Worm (Caenorhabditis elegans) whole organism, L3 larva: ENCODE results near the gene F07E5.8.

Source experiments
- ama-1 ChIP-seq: fragments of 150-350 bp; optimal IDR thresholded peaks from 2 replicates; lab custom pipeline; 2018
- elt-1 ChIP-seq: fragments of 150-350 bp; optimal IDR thresholded peaks from 2 replicates; lab custom pipeline; 2014; ENCODE audit warnings: missing biosample characterization, missing genetic modification characterization
- eor-1 ChIP-seq, 2 experiments: fragments of 150-350 bp; optimal IDR thresholded peaks; 2 replicates each; lab custom pipeline; 2014 to 2018; ENCODE audit warnings: missing biosample characterization in 2 of 2, missing genetic modification characterization in 2 of 2
- fkh-10 ChIP-seq: sonication (generic microtip); optimal IDR thresholded peaks from 2 replicates; lab custom pipeline; 2017; ENCODE audit warnings: missing biosample characterization, missing genetic modification reagents, missing genetic modification characterization
- lin-15B ChIP-seq: fragments of 150-350 bp; optimal IDR thresholded peaks from 2 replicates; lab custom pipeline; 2014; ENCODE audit warnings: missing biosample characterization, missing genetic modification characterization
- nhr-11 ChIP-seq: fragments of 150-350 bp; optimal IDR thresholded peaks from 2 replicates; lab custom pipeline; 2014; ENCODE audit warnings: missing biosample characterization, missing genetic modification characterization
- nhr-25 ChIP-seq: sonication (generic microtip); optimal IDR thresholded peaks from 2 replicates; lab custom pipeline; 2017; ENCODE audit warnings: missing biosample characterization, missing genetic modification characterization
- nhr-28 ChIP-seq: fragments of 150-350 bp; optimal IDR thresholded peaks from 2 replicates; lab custom pipeline; 2014; ENCODE audit warnings: missing biosample characterization, missing genetic modification characterization
- nhr-76 ChIP-seq: fragments of 150-350 bp; sonication (generic microtip); optimal IDR thresholded peaks from 5 replicates; lab custom pipeline; 2014; ENCODE audit warnings: missing biosample characterization, missing genetic modification characterization
- nhr-77 ChIP-seq: fragments of 150-350 bp; optimal IDR thresholded peaks from 2 replicates; lab custom pipeline; 2014; ENCODE audit warnings: missing biosample characterization, missing genetic modification characterization
- pqm-1 ChIP-seq: fragments of 150-350 bp; optimal IDR thresholded peaks from 2 replicates; lab custom pipeline; 2017; ENCODE audit warnings: missing biosample characterization, missing genetic modification characterization, inconsistent platforms
- skn-1 ChIP-seq: fragments of 150-350 bp; optimal IDR thresholded peaks from 2 replicates; lab custom pipeline; 2014; ENCODE audit warnings: missing biosample characterization, missing genetic modification characterization
- snpc-4 ChIP-seq: fragments of 150-350 bp; optimal IDR thresholded peaks from 2 replicates; lab custom pipeline; 2014; ENCODE audit warnings: missing biosample characterization, missing genetic modification characterization
- unc-62 ChIP-seq: fragments of 150-350 bp; sonication (generic microtip); optimal IDR thresholded peaks from 4 replicates; lab custom pipeline; 2014; ENCODE audit warnings: missing biosample characterization, missing genetic modification reagents, missing genetic modification characterization

ce11 chrII:2058985-2059384, 16.4 kb downstream of the F07E5.8 start, which contains the start of gene F07E5.5:
- TF ChIP-seq nhr-11 (tag; lab: Kevin White, UChicago) (no peak), pqm-1 (tag; lab: Kevin White, UChicago) (no peak), fkh-10 (GFP tag; lab: Kevin White, UChicago) (no peak), nhr-76 (tag; lab: Kevin White, UChicago) (no peak), snpc-4 (tag; lab: Kevin White, UChicago) (peak; percentile 46), lin-15B (tag; lab: Kevin White, UChicago) (peak; percentile 40), unc-62 (GFP tag; lab: Kevin White, UChicago) (no peak), nhr-77 (no peak), skn-1 (no peak), nhr-28 (no peak), ama-1 (lab: Kevin White, UChicago) (no peak), nhr-25 (tag; lab: Kevin White, UChicago) (peak; percentile 9), elt-1 (peak; percentile 31), eor-1 (tag; optimal IDR thresholded peaks at IDR 0.05; lab: Kevin White, UChicago) (no peak)
